Worm (Caenorhabditis elegans) whole organism, young adult: ENCODE results near the gene F32G8.2.

Experiments
- B0019.2 ChIP-seq: fragments of 200-800 bp; sonication (Bioruptor generic); conservative IDR thresholded peaks from 2 replicates; pipeline ENCODE4 v1.3.6; 2022; ENCODE audit warnings: missing genetic modification reagents, missing genetic modification characterization, missing compliant biosample characterization
- B0336.3 ChIP-seq: fragments of 200-800 bp; sonication (Bioruptor generic); IDR thresholded peaks from 2 replicates; pipeline ENCODE4 v1.3.6; 2022; ENCODE audit warnings: missing genetic modification characterization, missing compliant biosample characterization
- C06A6.2 ChIP-seq: fragments of 200-800 bp; sonication (Bioruptor generic); conservative IDR thresholded peaks from 2 replicates; pipeline ENCODE4 v1.3.6; 2022; ENCODE audit warnings: missing genetic modification characterization, missing compliant biosample characterization
- C17E4.6 ChIP-seq: fragments of 200-800 bp; sonication (Bioruptor generic); IDR thresholded peaks from 2 replicates; pipeline ENCODE4 v1.3.6; 2022; ENCODE audit warnings: missing genetic modification reagents, missing genetic modification characterization, missing compliant biosample characterization
- F55B11.4 ChIP-seq: sonication (generic microtip); optimal IDR thresholded peaks from 2 replicates; lab custom pipeline; 2016; ENCODE audit warnings: missing compliant biosample characterization, missing genetic modification characterization, borderline replicate concordance; ENCODE audit not compliant: insufficient read depth
- K11D2.4 ChIP-seq: fragments of 200-800 bp; sonication (Bioruptor generic); IDR thresholded peaks from 2 replicates; pipeline ENCODE4 v1.3.6; 2022; ENCODE audit warnings: missing genetic modification reagents, missing genetic modification characterization, missing compliant biosample characterization
- Y53F4B.3 ChIP-seq: fragments of 200-800 bp; sonication (Bioruptor generic); IDR thresholded peaks from 2 replicates; pipeline ENCODE4 v1.3.6; 2022; ENCODE audit warnings: missing genetic modification reagents, missing genetic modification characterization, missing compliant biosample characterization
- Y79H2A.3 ChIP-seq: fragments of 200-800 bp; sonication (Bioruptor generic); conservative IDR thresholded peaks from 2 replicates; pipeline ENCODE4 v1.3.6; 2022; ENCODE audit warnings: missing genetic modification reagents, missing genetic modification characterization, missing compliant biosample characterization
- ZK185.1 ChIP-seq: sonication (generic microtip); optimal IDR thresholded peaks from 2 replicates; lab custom pipeline; 2016; ENCODE audit warnings: mild to moderate bottlenecking, missing genetic modification characterization, missing compliant biosample characterization; ENCODE audit not compliant: poor library complexity, severe bottlenecking
- ama-1 ChIP-seq, 3 experiments: fragments of 150-350 bp in 1 of 3; sonication (generic microtip) in 2 of 3; optimal IDR thresholded peaks; 2 replicates each; lab custom pipeline; 2014 to 2018; ENCODE audit warnings: missing biosample characterization in 2 of 3, missing genetic modification characterization in 2 of 3, missing genetic modification reagents in 2 of 3
- atf-7 ChIP-seq: sonication (generic microtip); optimal IDR thresholded peaks from 2 replicates; lab custom pipeline; 2017; ENCODE audit warnings: mild to moderate bottlenecking, missing genetic modification characterization, missing compliant biosample characterization
- athp-1 ChIP-seq: sonication (generic microtip); optimal IDR thresholded peaks from 2 replicates; lab custom pipeline; 2017; ENCODE audit warnings: mild to moderate bottlenecking, missing genetic modification characterization, missing compliant biosample characterization
- attf-3 ChIP-seq: fragments of 200-800 bp; sonication (Bioruptor generic); conservative IDR thresholded peaks from 2 replicates; pipeline ENCODE4 v1.3.6; 2022; ENCODE audit warnings: missing genetic modification reagents, missing genetic modification characterization, missing compliant biosample characterization
- attf-5 ChIP-seq: fragments of 200-800 bp; sonication (Bioruptor generic); optimal IDR thresholded peaks from 2 replicates; lab custom pipeline; 2018; ENCODE audit warnings: mild to moderate bottlenecking, missing genetic modification characterization, missing compliant biosample characterization
- cebp-1 ChIP-seq, 2 experiments: fragments of 200-800 bp in 1 of 2; sonication (Bioruptor generic) in 1 of 2; sonication (generic microtip) in 1 of 2; IDR thresholded peaks in 1 of 2; optimal IDR thresholded peaks in 1 of 2; 2 replicates each; pipeline versions ENCODE4 v1.3.6 to Lab custom; 2017 to 2022; ENCODE audit warnings: missing compliant biosample characterization in 2 of 2, missing genetic modification characterization in 2 of 2, mild to moderate bottlenecking in 1 of 2, missing genetic modification reagents in 1 of 2, moderate library complexity in 1 of 2
- ceh-79 ChIP-seq: sonication (generic microtip); optimal IDR thresholded peaks from 2 replicates; lab custom pipeline; 2017; ENCODE audit warnings: mild to moderate bottlenecking, missing genetic modification characterization, missing compliant biosample characterization
- chd-7 ChIP-seq: sonication (generic microtip); optimal IDR thresholded peaks from 2 replicates; lab custom pipeline; 2016; ENCODE audit warnings: mild to moderate bottlenecking, missing genetic modification characterization, moderate library complexity, missing compliant biosample characterization
- dox-1 ChIP-seq: fragments of 200-800 bp; sonication (Bioruptor generic); IDR thresholded peaks from 2 replicates; pipeline ENCODE4 v1.3.6; 2022; ENCODE audit warnings: missing genetic modification reagents, missing genetic modification characterization, missing compliant biosample characterization
- dpl-1 ChIP-seq: fragments of 150-350 bp; optimal IDR thresholded peaks from 2 replicates; lab custom pipeline; 2014; ENCODE audit warnings: missing biosample characterization, missing genetic modification reagents, missing genetic modification characterization
- efl-1 ChIP-seq: fragments of 150-350 bp; optimal IDR thresholded peaks from 2 replicates; lab custom pipeline; 2014; ENCODE audit warnings: missing biosample characterization, missing genetic modification reagents, missing genetic modification characterization
- hlh-26 ChIP-seq: fragments of 200-800 bp; sonication (Bioruptor generic); conservative IDR thresholded peaks from 2 replicates; pipeline ENCODE4 v1.3.6; 2022; ENCODE audit warnings: missing genetic modification reagents, missing genetic modification characterization, missing compliant biosample characterization
- hmg-1.2 ChIP-seq: fragments of 200-800 bp; sonication (Bioruptor generic); IDR thresholded peaks from 2 replicates; pipeline ENCODE4 v1.3.6; 2022; ENCODE audit warnings: missing genetic modification reagents, missing genetic modification characterization, missing compliant biosample characterization
- lag-1 ChIP-seq: fragments of 200-800 bp; sonication (Bioruptor generic); IDR thresholded peaks from 2 replicates; pipeline ENCODE4 v1.3.6; 2022; ENCODE audit warnings: missing genetic modification reagents, missing genetic modification characterization, missing compliant biosample characterization
- let-526 ChIP-seq: fragments of 200-800 bp; sonication (Bioruptor generic); IDR thresholded peaks from 2 replicates; pipeline ENCODE4 v1.3.6; 2022; ENCODE audit warnings: missing genetic modification reagents, missing genetic modification characterization, missing compliant biosample characterization
- lin-40 ChIP-seq: sonication (generic microtip); optimal IDR thresholded peaks from 2 replicates; lab custom pipeline; 2016; ENCODE audit warnings: missing genetic modification characterization, mild to moderate bottlenecking, missing compliant biosample characterization, missing genotype, missing genetic modification reagents
- lin-54 ChIP-seq: fragments of 200-800 bp; sonication (Bioruptor generic); optimal IDR thresholded peaks from 2 replicates; lab custom pipeline; 2018; ENCODE audit warnings: mild to moderate bottlenecking, missing genetic modification characterization, missing compliant biosample characterization
- lir-1 ChIP-seq: fragments of 200-800 bp; sonication (Bioruptor generic); conservative IDR thresholded peaks from 2 replicates; pipeline ENCODE4 v1.3.6; 2022; ENCODE audit warnings: missing genetic modification reagents, missing genetic modification characterization, missing compliant biosample characterization
- madf-10 ChIP-seq: sonication (generic microtip); optimal IDR thresholded peaks from 2 replicates; lab custom pipeline; 2016; ENCODE audit warnings: mild to moderate bottlenecking, missing genetic modification characterization, missing compliant biosample characterization
- madf-6 ChIP-seq: fragments of 200-800 bp; sonication (Bioruptor generic); IDR thresholded peaks from 2 replicates; pipeline ENCODE4 v1.3.6; 2022; ENCODE audit warnings: missing genetic modification reagents, missing genetic modification characterization, missing compliant biosample characterization
- mcd-1 ChIP-seq: fragments of 200-800 bp; sonication (Bioruptor generic); IDR thresholded peaks from 2 replicates; pipeline ENCODE4 v1.3.6; 2022; ENCODE audit warnings: missing genetic modification reagents, missing genetic modification characterization, missing compliant biosample characterization
- mxl-1 ChIP-seq: sonication (generic microtip); optimal IDR thresholded peaks from 2 replicates; lab custom pipeline; 2016; ENCODE audit warnings: missing genetic modification characterization, missing compliant biosample characterization
- nfyb-1 ChIP-seq: fragments of 200-800 bp; sonication (Bioruptor generic); IDR thresholded peaks from 2 replicates; pipeline ENCODE4 v1.3.6; 2022; ENCODE audit warnings: missing genetic modification reagents, missing genetic modification characterization, missing compliant biosample characterization
- nhr-80 ChIP-seq: sonication (generic microtip); optimal IDR thresholded peaks from 2 replicates; lab custom pipeline; 2016; ENCODE audit warnings: missing genetic modification characterization, missing compliant biosample characterization
- nhr-90 ChIP-seq: sonication (generic microtip); optimal IDR thresholded peaks from 2 replicates; lab custom pipeline; 2016; ENCODE audit warnings: missing genotype, mild to moderate bottlenecking, missing genetic modification characterization, missing compliant biosample characterization
- pbrm-1 ChIP-seq: fragments of 200-800 bp; sonication (Bioruptor generic); IDR thresholded peaks from 2 replicates; pipeline ENCODE4 v1.3.6; 2022; ENCODE audit warnings: missing genetic modification reagents, missing genetic modification characterization, missing compliant biosample characterization
- rcor-1 ChIP-seq: fragments of 200-800 bp; sonication (Bioruptor generic); IDR thresholded peaks from 2 replicates; pipeline ENCODE4 v1.3.6; 2022; ENCODE audit warnings: missing genetic modification reagents, missing genetic modification characterization, missing compliant biosample characterization
- sdz-38 ChIP-seq: sonication (generic microtip); optimal IDR thresholded peaks from 2 replicates; lab custom pipeline; 2016; ENCODE audit warnings: missing genotype, missing genetic modification characterization, missing compliant biosample characterization
- snpc-3.4 ChIP-seq: sonication (generic microtip); optimal IDR thresholded peaks from 2 replicates; lab custom pipeline; 2017; ENCODE audit warnings: missing genetic modification characterization, mild to moderate bottlenecking, missing compliant biosample characterization, antibody characterized with exemption, moderate library complexity, missing genotype, missing genetic modification reagents
- tbp1 ChIP-seq: fragments of 200-800 bp; sonication (Bioruptor generic); optimal IDR thresholded peaks from 2 replicates; lab custom pipeline; 2018; ENCODE audit warnings: mild to moderate bottlenecking, missing genetic modification characterization, missing compliant biosample characterization
- ztf-18 ChIP-seq: sonication (generic microtip); optimal IDR thresholded peaks from 2 replicates; lab custom pipeline; 2016; ENCODE audit warnings: missing genotype, mild to moderate bottlenecking, missing genetic modification characterization, missing compliant biosample characterization
- ztf-25 ChIP-seq: fragments of 200-800 bp; sonication (Bioruptor generic); IDR thresholded peaks from 2 replicates; pipeline ENCODE4 v1.3.6; 2022; ENCODE audit warnings: missing genetic modification reagents, missing genetic modification characterization, missing compliant biosample characterization
- ztf-26 ChIP-seq: sonication (generic microtip); optimal IDR thresholded peaks from 2 replicates; lab custom pipeline; 2017; ENCODE audit warnings: missing genetic modification characterization, missing compliant biosample characterization
- ztf-3 ChIP-seq: fragments of 200-800 bp; sonication (Bioruptor generic); optimal IDR thresholded peaks from 2 replicates; lab custom pipeline; 2018; ENCODE audit warnings: mild to moderate bottlenecking, missing genetic modification characterization, missing compliant biosample characterization

The F32G8.2 gene

DNA sequence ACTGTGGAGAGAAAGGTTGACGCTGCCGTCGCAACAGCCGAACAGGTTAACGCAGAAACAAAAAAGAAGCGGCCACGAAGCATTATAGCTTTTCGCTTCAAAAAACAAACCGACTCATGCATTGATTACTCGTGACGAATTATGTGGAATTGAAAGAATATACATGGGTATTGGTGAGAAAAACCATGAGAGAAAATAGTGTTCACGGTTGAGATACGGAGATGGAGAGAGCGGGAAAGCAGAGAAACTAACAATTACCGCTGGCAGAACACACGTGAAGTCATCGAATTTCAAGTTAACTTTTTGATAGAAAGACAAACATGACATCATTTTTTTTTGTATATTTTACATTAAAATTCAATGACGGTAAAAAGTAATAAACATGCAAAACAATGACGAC, 14.5 kb upstream of the F32G8.2 start:
- TF ChIP-seq ztf-25 (GFP tag; lab: Robert Waterston, UW): no peak
- TF ChIP-seq lin-54 (GFP tag; lab: Kevin White, UChicago): peak; percentile 0
- no peak for TF ChIP-seq sdz-38
- TF ChIP-seq ztf-3: no peak
- TF ChIP-seq dox-1 (GFP tag; lab: Robert Waterston, UW): no peak
- peak; percentile 49; the same call in 1 of the 2 replicates for TF ChIP-seq hmg-1.2 (GFP tag; lab: Robert Waterston, UW)
- TF ChIP-seq nhr-90 (tag; lab: Kevin White, UChicago): no peak
- TF ChIP-seq mcd-1: peak; percentile 27; the same call in 1 of the 2 replicates
- TF ChIP-seq nhr-80 (tag; lab: Kevin White, UChicago): peak; percentile 46
- TF ChIP-seq atf-7: peak; percentile 39
- TF ChIP-seq C17E4.6: no peak
- TF ChIP-seq ztf-18 (tag; lab: Kevin White, UChicago): peak; percentile 34
- TF ChIP-seq B0336.3 (GFP tag; lab: Robert Waterston, UW): no peak
- TF ChIP-seq ama-1 (optimal IDR thresholded peaks at IDR 0.05; lab: Kevin White, UChicago): peak; percentile 19
- no peak for TF ChIP-seq ama-1 (GFP tag; optimal IDR thresholded peaks at IDR 0.05; lab: Kevin White, UChicago)
- TF ChIP-seq Y79H2A.3 (GFP tag; lab: Robert Waterston, UW): no peak
- TF ChIP-seq ceh-79 (tag; lab: Kevin White, UChicago): no peak
- peak; percentile 13; the same call in 1 of the 2 replicates for TF ChIP-seq madf-6 (GFP tag; lab: Robert Waterston, UW)
- 0 out of 2 replicates have a peak, but pooled peaks have one; percentile 49 for TF ChIP-seq nfyb-1 (GFP tag; lab: Robert Waterston, UW)
- TF ChIP-seq cebp-1 (GFP tag; IDR thresholded peaks at IDR 0.05; lab: Robert Waterston, UW): no peak
- TF ChIP-seq cebp-1 (tag; optimal IDR thresholded peaks at IDR 0.05; lab: Kevin White, UChicago): peak; percentile 49

DNA sequence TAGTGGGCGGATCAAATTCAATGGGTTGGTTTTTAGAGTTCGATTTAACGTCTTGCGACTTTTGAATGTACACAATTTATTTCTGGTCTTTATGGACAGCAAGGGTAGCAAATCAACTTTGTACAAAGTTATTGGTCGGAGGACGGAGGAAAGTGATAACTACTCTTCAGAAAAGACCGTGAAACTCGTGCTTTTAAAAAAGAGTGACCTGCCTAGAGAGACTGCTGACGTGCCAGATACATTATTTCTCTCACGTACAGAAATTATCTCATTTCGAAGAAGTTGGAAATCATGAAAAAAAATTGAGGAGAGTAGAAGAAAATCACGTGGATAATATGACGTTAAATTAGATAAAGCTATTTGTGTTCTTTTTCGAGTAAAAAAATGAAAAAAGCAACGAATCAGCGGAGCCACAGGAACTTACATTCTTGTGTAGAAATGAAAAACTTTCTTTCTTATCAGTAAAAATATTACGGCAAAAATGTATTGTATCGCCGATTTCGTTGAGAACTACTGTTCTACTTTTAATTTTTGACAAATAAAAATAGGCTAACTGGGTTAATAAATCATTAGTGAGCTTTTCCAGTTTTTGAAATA, 13.6 kb upstream of the F32G8.2 start, which contains the start of gene ppm-1.A:
TSS of gene ppm-1.A (minus strand) at position 294 of the 597 bp plus-strand sequence.
- TF ChIP-seq attf-5 (peak; percentile 20), nfyb-1 (GFP tag; lab: Robert Waterston, UW) (0 out of 2 replicates have a peak, but pooled peaks have one; percentile 35), nhr-80 (tag; lab: Kevin White, UChicago) (peak; percentile 21), tbp1 (GFP tag; lab: Kevin White, UChicago) (peak; percentile 25), F55B11.4 (tag; lab: Kevin White, UChicago) (no peak)

DNA sequence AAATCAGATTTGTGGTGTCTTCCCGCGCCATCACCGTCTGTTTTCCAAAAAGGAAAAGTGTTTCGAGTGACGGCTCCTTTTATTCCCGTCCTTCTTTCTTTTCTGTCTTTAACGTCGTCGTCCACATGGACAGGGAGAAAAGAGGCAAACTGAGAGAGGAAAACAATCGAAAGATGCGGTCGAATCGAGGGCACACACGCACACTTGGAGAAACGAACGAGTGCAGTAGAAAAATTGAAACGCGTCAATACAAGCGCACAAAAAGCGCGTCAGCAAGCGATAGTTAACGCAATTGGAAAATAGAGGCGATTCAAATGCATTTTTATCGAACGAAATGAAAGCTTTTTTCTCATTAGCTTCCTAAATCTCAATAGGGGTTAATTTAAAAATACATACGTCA, 13.0 kb upstream of the F32G8.2 start:
- TF ChIP-seq let-526 (GFP tag; lab: Robert Waterston, UW): 0 out of 2 replicates have a peak, but pooled peaks have one; percentile 65
- TF ChIP-seq B0019.2: no peak
- peak; percentile 63 for TF ChIP-seq madf-10 (tag; lab: Kevin White, UChicago)
- TF ChIP-seq efl-1 (GFP tag; lab: Kevin White, UChicago): peak; percentile 63
- TF ChIP-seq athp-1 (tag; lab: Kevin White, UChicago): peak; percentile 23
- TF ChIP-seq ceh-79 (tag; lab: Kevin White, UChicago): no peak
- TF ChIP-seq snpc-3.4: no peak
- peak; percentile 48 for TF ChIP-seq chd-7 (tag; lab: Kevin White, UChicago)
- peak; percentile 88 for TF ChIP-seq pbrm-1 (GFP tag; lab: Robert Waterston, UW)
- peak; percentile 50; the same call in 1 of the 2 replicates for TF ChIP-seq rcor-1 (GFP tag; lab: Robert Waterston, UW)
- peak; percentile 89 for TF ChIP-seq lin-40 (tag; lab: Kevin White, UChicago)
- TF ChIP-seq lag-1: no peak
- peak; percentile 71 for TF ChIP-seq K11D2.4 (GFP tag; lab: Robert Waterston, UW)
- TF ChIP-seq attf-3 (GFP tag; lab: Robert Waterston, UW): 0 out of 2 replicates have a peak, but pooled peaks have one; percentile 59
- TF ChIP-seq Y53F4B.3 (GFP tag; lab: Robert Waterston, UW): no peak
- no peak for TF ChIP-seq mxl-1 (tag; lab: Kevin White, UChicago)
- peak; percentile 88 for TF ChIP-seq ZK185.1 (tag; lab: Kevin White, UChicago)
- TF ChIP-seq tbp1 (GFP tag; lab: Kevin White, UChicago): peak; percentile 54
- TF ChIP-seq C06A6.2 (GFP tag; lab: Robert Waterston, UW): 0 out of 2 replicates have a peak, but pooled peaks have one; percentile 60
- TF ChIP-seq dpl-1: peak; percentile 69
- no peak for TF ChIP-seq lir-1
- peak; percentile 49 for TF ChIP-seq ztf-26
- no peak for TF ChIP-seq hlh-26
- TF ChIP-seq cebp-1 (GFP tag; IDR thresholded peaks at IDR 0.05; lab: Robert Waterston, UW): 0 out of 2 replicates have a peak, but pooled peaks have one; percentile 46
- peak; percentile 90 for TF ChIP-seq cebp-1 (tag; optimal IDR thresholded peaks at IDR 0.05; lab: Kevin White, UChicago)
